Fruit fly (Drosophila melanogaster): ENCODE results near the gene CG3916.

DNA sequence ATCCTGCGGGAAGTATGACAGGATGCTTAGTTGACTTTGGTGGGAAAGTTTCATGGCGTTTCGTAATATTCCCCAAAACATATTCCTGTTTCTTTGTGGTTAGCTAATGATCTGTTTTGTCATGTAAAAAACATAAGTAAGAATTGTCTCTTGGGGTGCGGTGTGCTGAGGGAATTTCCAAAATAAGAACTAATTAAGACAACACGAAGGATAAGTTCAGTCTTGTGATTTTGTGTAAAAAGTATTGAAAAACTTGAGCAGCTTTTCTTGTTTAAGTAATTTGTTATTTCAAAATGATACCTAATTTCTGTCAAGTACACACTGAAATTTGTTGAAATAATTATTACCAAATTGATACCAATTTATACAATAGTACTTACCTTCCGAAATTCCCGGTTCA lies 24.7 kb downstream of the CG3916 start, which contains the start of gene CG3942:
- TF ChIP-seq psq (GFP tag; optimal IDR thresholded peaks at IDR 0.05) (no peak), Rel (GFP tag; optimal IDR thresholded peaks at IDR 0.05) (no peak), Rel (tag; optimal IDR thresholded peaks at IDR 0.05) (no peak)

Measured in whole organism, wandering third instar larva.